Worm (Caenorhabditis elegans) whole organism, midembryonic: Measurements from ENCODE around the gene ugt-29.

Experiments
- T22C8.4 ChIP-seq: fragments of 200-800 bp; sonication (Bioruptor generic); IDR thresholded peaks from 2 replicates; pipeline ENCODE4 v1.3.6; 2022; ENCODE audit warnings: missing genetic modification characterization, missing compliant biosample characterization
- cog-1 ChIP-seq: sonication (generic microtip); optimal IDR thresholded peaks from 2 replicates; lab custom pipeline; 2016; ENCODE audit warnings: missing genetic modification characterization, missing compliant biosample characterization
- flt-1 ChIP-seq: fragments of 200-800 bp; sonication (Bioruptor generic); IDR thresholded peaks from 2 replicates; pipeline ENCODE4 v1.3.6; 2022; ENCODE audit warnings: missing genetic modification characterization, missing compliant biosample characterization

DNA sequence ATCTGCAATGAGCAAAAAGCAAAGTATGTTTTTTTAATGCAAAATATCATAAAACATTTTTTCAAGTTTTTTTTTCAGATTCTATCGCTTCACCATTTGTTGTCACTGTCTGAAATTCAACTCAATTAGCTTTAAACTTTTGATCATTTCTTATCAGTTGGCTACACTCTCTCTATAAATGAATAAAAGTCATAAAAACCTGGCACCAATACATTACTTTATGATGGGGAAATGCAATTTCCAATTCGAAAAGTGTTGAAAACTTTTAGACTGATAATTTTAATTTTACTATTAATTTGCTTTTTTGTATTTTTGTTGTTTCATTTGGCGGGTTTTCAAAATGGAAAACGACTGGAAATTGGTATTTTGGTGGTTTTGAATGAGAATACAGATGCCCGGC lies 15.5 kb downstream of the ugt-29 start, which contains the start of gene F31F4.1:
- TF ChIP-seq cog-1 (tag; lab: Kevin White, UChicago) (no peak), flt-1 (GFP tag; lab: Robert Waterston, UW) (no peak), T22C8.4 (GFP tag; lab: Robert Waterston, UW) (no peak)
